Fruit fly (Drosophila melanogaster): ENCODE data around the gene CG3386.

Gene CG3386

DNA sequence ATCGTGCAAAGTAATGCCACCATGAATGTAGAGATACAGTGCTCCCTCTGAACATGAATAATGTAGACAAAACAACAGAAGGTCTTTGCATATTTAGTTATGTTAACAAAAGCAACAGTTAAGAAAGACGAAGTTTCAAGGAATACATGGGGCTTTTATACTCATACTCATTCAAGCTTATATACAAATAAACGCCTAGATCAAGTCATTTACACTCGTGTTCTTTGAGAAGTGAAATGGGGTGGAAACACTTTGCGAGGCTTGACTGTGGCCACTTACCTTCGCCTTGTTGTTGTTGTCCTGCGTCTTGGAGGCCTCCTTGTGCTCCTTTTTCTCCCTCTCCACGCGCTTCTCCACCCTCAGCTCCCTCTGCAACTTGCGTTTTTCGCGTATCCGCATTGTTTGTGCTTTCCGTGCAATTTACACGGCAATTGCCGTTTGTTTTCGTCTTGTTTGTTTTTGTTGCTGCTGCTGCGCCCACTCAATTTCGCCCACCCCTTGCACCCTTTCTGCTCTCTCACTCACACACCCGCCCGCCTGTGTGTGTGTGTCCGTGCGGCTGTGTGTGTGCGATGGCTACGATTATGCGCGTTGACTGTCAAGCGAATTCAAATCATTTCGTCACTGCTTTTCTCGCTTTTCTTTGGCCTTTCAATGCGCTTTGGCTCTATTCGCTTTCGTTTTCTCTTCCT, 2.6 kb upstream of the CG3386 start (continued):
- TF ChIP-seq CG4360 (GFP tag; IDR thresholded peaks at IDR 0.05), result peak; percentile 87
- no peak for TF ChIP-seq CG8765 (GFP tag; IDR thresholded peaks at IDR 0.05)
- TF ChIP-seq slou (GFP tag; optimal IDR thresholded peaks at IDR 0.05), result no peak
- TF ChIP-seq amos (GFP tag; IDR thresholded peaks at IDR 0.05; ENCODE audit: partially characterized antibody), result no peak
- no peak for TF ChIP-seq CG7928 (GFP tag; optimal IDR thresholded peaks at IDR 0.05)
- no peak for TF ChIP-seq CG12104 (GFP tag; optimal IDR thresholded peaks at IDR 0.05)
- TF ChIP-seq corto (GFP tag; optimal IDR thresholded peaks at IDR 0.05), result no peak
- no peak for TF ChIP-seq Deaf1 (tag; optimal IDR thresholded peaks at IDR 0.05)
- no peak for TF ChIP-seq en (GFP tag; optimal IDR thresholded peaks at IDR 0.05)
- TF ChIP-seq CG6791 (GFP tag; IDR thresholded peaks at IDR 0.05; ENCODE audit: partially characterized antibody), result no peak
- TF ChIP-seq CG8290 (GFP tag; optimal IDR thresholded peaks at IDR 0.05), result no peak
- TF ChIP-seq CG8290 (tag; optimal IDR thresholded peaks at IDR 0.05), result no peak
- no peak for TF ChIP-seq mam (GFP tag; optimal IDR thresholded peaks at IDR 0.05)
- no peak for TF ChIP-seq CG17186 (GFP tag; optimal IDR thresholded peaks at IDR 0.05)
- no peak for TF ChIP-seq trem (tag; optimal IDR thresholded peaks at IDR 0.05)
- TF ChIP-seq Oaz (GFP tag; IDR thresholded peaks at IDR 0.05), result no peak
- no peak for TF ChIP-seq wek (GFP tag; optimal IDR thresholded peaks at IDR 0.05)
- no peak for TF ChIP-seq Nf-YA (GFP tag; IDR thresholded peaks at IDR 0.05)
- TF ChIP-seq CG9437 (GFP tag; optimal IDR thresholded peaks at IDR 0.05), result no peak
- no peak for TF ChIP-seq CG4707 (GFP tag; optimal IDR thresholded peaks at IDR 0.05)
- no peak for TF ChIP-seq peb (GFP tag; IDR thresholded peaks at IDR 0.05)
- TF ChIP-seq CTCF (GFP tag; optimal IDR thresholded peaks at IDR 0.05), result no peak
- TF ChIP-seq h (optimal IDR thresholded peaks at IDR 0.05), result no peak
- peak; percentile 50 for TF ChIP-seq sens (GFP tag)
- TF ChIP-seq sob (GFP tag; IDR thresholded peaks at IDR 0.05), result no peak
- TF ChIP-seq Med (GFP tag), result peak; percentile 7
- TF ChIP-seq CG12299 (tag; optimal IDR thresholded peaks at IDR 0.05), result no peak
- TF ChIP-seq pzg (GFP tag; optimal IDR thresholded peaks at IDR 0.05), result no peak
- no peak for TF ChIP-seq Sox100B (GFP tag; optimal IDR thresholded peaks at IDR 0.05)
- TF ChIP-seq CG16779 (GFP tag; IDR thresholded peaks at IDR 0.05), result no peak
- no peak for TF ChIP-seq NC2α (GFP tag; optimal IDR thresholded peaks at IDR 0.05)
- TF ChIP-seq CG4282 (GFP tag; optimal IDR thresholded peaks at IDR 0.05), result no peak
- no peak for TF ChIP-seq Hr3 (GFP tag; optimal IDR thresholded peaks at IDR 0.05)
- no peak for TF ChIP-seq lilli (GFP tag; optimal IDR thresholded peaks at IDR 0.05)
- no peak for TF ChIP-seq CG9932 (GFP tag; IDR thresholded peaks at IDR 0.05)
- TF ChIP-seq CG3847 (GFP tag; IDR thresholded peaks at IDR 0.05), result no peak; the same call in 1 of the 2 replicates
- TF ChIP-seq HmgZ (tag; optimal IDR thresholded peaks at IDR 0.05), result no peak
- no peak for TF ChIP-seq ara (GFP tag; IDR thresholded peaks at IDR 0.05)
- TF ChIP-seq Drgx (GFP tag; IDR thresholded peaks at IDR 0.05), result no peak
- no peak for TF ChIP-seq HHEX (GFP tag; optimal IDR thresholded peaks at IDR 0.05)
- no peak for TF ChIP-seq CG6272 (GFP tag; IDR thresholded peaks at IDR 0.05)
- no peak for TF ChIP-seq psq (GFP tag; optimal IDR thresholded peaks at IDR 0.05)
- no peak for TF ChIP-seq lab (GFP tag; optimal IDR thresholded peaks at IDR 0.05)
- no peak for TF ChIP-seq CHES-1-like (GFP tag; optimal IDR thresholded peaks at IDR 0.05)
- no peak for TF ChIP-seq CG33557 (GFP tag; optimal IDR thresholded peaks at IDR 0.05)
- no peak for TF ChIP-seq CG10209 (GFP tag; optimal IDR thresholded peaks at IDR 0.05)
- TF ChIP-seq hb (GFP tag; IDR thresholded peaks at IDR 0.05; ENCODE audit: partially characterized antibody), result no peak
- peak; percentile 15 for TF ChIP-seq Sox102F (GFP tag; optimal IDR thresholded peaks at IDR 0.05)
- TF ChIP-seq CG3407 (GFP tag; optimal IDR thresholded peaks at IDR 0.05), result no peak
- TF ChIP-seq dan (GFP tag; IDR thresholded peaks at IDR 0.05), result no peak
- TF ChIP-seq CG34422 (GFP tag; IDR thresholded peaks at IDR 0.05), result 0 out of 3 replicates have a peak, but pooled peaks have one; percentile 34
- TF ChIP-seq Hey (tag; optimal IDR thresholded peaks at IDR 0.05), result no peak
